Worm (Caenorhabditis elegans) whole organism, L1 larva: ENCODE results near the gene dnj-25.

ENCODE experiments used
- ama-1 ChIP-seq: fragments of 150-350 bp; optimal IDR thresholded peaks from 2 replicates; lab custom pipeline; 2014
- blmp-1 ChIP-seq: fragments of 150-350 bp; optimal IDR thresholded peaks from 2 replicates; lab custom pipeline; 2014; ENCODE audit warnings: missing biosample characterization, missing genetic modification characterization
- ceh-88 ChIP-seq: fragments of 200-800 bp; sonication (Bioruptor generic); IDR thresholded peaks from 2 replicates; pipeline ENCODE4 v1.3.6; 2022; ENCODE audit warnings: missing genetic modification characterization, missing compliant biosample characterization
- egl-13 ChIP-seq: sonication (generic microtip); optimal IDR thresholded peaks from 2 replicates; lab custom pipeline; 2016; ENCODE audit warnings: missing genotype, missing genetic modification reagents, missing genetic modification characterization, missing compliant biosample characterization
- lin-13 ChIP-seq: fragments of 150-350 bp; optimal IDR thresholded peaks from 2 replicates; lab custom pipeline; 2014; ENCODE audit warnings: missing biosample characterization, missing genetic modification reagents, missing genetic modification characterization
- lin-15B ChIP-seq: fragments of 150-350 bp; sonication (generic microtip); optimal IDR thresholded peaks from 3 replicates; lab custom pipeline; 2014; ENCODE audit warnings: missing biosample characterization, missing genetic modification characterization
- nhr-237 ChIP-seq: fragments of 150-350 bp; optimal IDR thresholded peaks from 2 replicates; lab custom pipeline; 2014; ENCODE audit warnings: missing biosample characterization, missing genetic modification characterization
- pqm-1 ChIP-seq: sonication (generic microtip); optimal IDR thresholded peaks from 3 replicates; lab custom pipeline; 2017; ENCODE audit warnings: missing biosample characterization, missing genetic modification characterization
- skn-1 ChIP-seq: fragments of 150-350 bp; optimal IDR thresholded peaks from 2 replicates; lab custom pipeline; 2014; ENCODE audit warnings: missing biosample characterization, missing genetic modification characterization
- unc-98 ChIP-seq: fragments of 200-800 bp; sonication (Bioruptor generic); IDR thresholded peaks from 2 replicates; pipeline ENCODE4 v1.3.6; 2022; ENCODE audit warnings: missing genetic modification characterization, missing compliant biosample characterization
- zag-1 ChIP-seq: fragments of 150-350 bp; optimal IDR thresholded peaks from 2 replicates; lab custom pipeline; 2014; ENCODE audit warnings: missing biosample characterization, missing genetic modification characterization
- ztf-11 ChIP-seq, 2 experiments: sonication (generic microtip); optimal IDR thresholded peaks; 2 replicates each; lab custom pipeline; 2016 to 2017; ENCODE audit warnings: missing genetic modification characterization in 2 of 2, missing biosample characterization in 1 of 2, missing compliant biosample characterization in 1 of 2

DNA sequence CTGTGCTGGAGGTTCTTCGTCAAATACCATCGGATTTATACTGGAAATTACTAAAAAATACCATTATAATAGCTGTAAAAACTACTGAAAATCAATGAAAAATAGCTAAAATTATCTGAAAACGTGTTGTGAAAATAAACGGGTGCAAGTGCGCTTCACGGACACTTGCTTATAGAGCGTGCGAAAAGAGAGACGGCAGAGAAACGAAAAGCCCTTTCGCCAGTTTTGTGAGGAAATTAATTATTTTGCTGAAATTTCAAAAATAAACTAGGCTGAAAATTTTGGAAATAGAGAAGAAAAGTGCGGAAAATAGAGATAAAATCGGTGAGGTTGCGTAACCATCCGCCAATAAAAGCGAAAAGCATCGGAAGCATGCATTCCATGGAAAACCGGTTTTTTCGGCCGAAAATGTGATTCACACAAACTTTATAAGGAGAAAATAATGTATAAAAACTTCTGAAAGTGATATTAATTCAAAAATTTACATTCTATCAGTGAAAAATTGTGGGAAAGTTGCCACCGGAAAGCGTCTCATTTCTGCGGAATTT lies at the start of gene dnj-25:
- TF ChIP-seq egl-13 (no peak), blmp-1 (tag; lab: Kevin White, UChicago) (peak; percentile 95), ama-1 (no peak), ceh-88 (GFP tag; lab: Robert Waterston, UW) (no peak), nhr-237 (no peak), lin-13 (GFP tag; lab: Kevin White, UChicago) (no peak), lin-15B (tag; lab: Kevin White, UChicago) (no peak), pqm-1 (tag; lab: Kevin White, UChicago) (no peak), zag-1 (tag; lab: Kevin White, UChicago) (no peak), ztf-11 (tag; optimal IDR thresholded peaks at IDR 0.05; lab: Kevin White, UChicago) (no peak), unc-98 (no peak), skn-1 (peak; percentile 37)
